Comparison of ENCODE assay signal across 5 fruit fly cellular contexts in the genomic region with DNA sequence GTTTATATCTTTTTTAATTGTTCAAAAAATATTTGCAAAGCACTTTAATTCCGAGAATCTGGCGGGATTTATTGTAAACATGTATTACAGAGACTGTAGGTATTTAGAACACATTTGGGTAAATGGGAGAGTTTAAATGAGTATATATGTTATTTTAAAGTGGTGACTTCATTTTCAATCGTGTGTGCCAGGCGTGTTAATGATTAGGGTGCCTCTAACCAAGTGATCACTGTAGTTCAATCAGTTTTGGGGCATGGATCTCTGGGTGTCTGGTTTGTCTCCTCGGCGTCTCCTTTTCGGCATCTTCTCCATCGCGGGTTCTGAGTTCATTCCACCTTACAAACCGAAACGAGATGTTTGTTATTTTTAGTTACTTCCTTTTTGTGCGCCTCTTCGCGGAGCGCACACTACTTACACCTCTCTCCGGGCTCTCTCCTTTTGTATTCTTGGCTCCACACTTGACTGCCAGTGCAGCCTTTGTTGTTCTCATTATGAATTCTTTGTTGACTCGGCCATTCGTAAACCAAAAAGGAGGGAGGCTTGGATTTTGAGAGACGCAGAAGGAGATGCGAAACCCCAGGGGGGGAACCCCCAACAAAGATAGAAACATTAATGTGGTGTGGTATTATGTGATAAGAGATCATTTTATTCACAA.
TF ChIP-seq lines count a peak whose summit lies in the region.

No protein-coding gene starts in this region.

- no peak for TF ChIP-seq CTCF in whole organism, embryonic (GFP tag; optimal IDR thresholded peaks at IDR 0.05; lab: Kevin White, UChicago)

TF ChIP-seq in whole organism, 6 proteins besides CTCF, POLR2A, EP300 and RAD21:
- TF ChIP-seq CG8478 (optimal IDR thresholded peaks at IDR 0.05; lab: Kevin White, UChicago) (no peak), usp (GFP tag; optimal IDR thresholded peaks at IDR 0.05; lab: Kevin White, UChicago) (no peak), EcR (GFP tag; optimal IDR thresholded peaks at IDR 0.05; lab: Kevin White, UChicago) (peak; percentile 8 to 74), psq (optimal IDR thresholded peaks at IDR 0.05; lab: Kevin White, UChicago) (no peak), pan (optimal IDR thresholded peaks at IDR 0.05; lab: Kevin White, UChicago) (no peak)
TF ChIP-seq in whole organism: peak in this region for 1.

TF ChIP-seq in whole organism, embryonic, 481 proteins besides CTCF, POLR2A, EP300 and RAD21 (continues in another document):
- TF ChIP-seq ftz-f1 (GFP tag; optimal IDR thresholded peaks at IDR 0.05; lab: Kevin White, UChicago): no peak
- no peak for TF ChIP-seq unpg (GFP tag; optimal IDR thresholded peaks at IDR 0.05; lab: Kevin White, UChicago)
- no peak for TF ChIP-seq Ada2b (GFP tag; IDR thresholded peaks at IDR 0.05; lab: Robert Waterston, UW)
- TF ChIP-seq disco-r (GFP tag; optimal IDR thresholded peaks at IDR 0.05; lab: Kevin White, UChicago): no peak
- TF ChIP-seq chm (GFP tag; IDR thresholded peaks at IDR 0.05; lab: Robert Waterston, UW): peak; percentile 44; the same call in 1 of the 2 replicates
- TF ChIP-seq usp (GFP tag; optimal IDR thresholded peaks at IDR 0.05; lab: Kevin White, UChicago): no peak
- TF ChIP-seq CG13894 (tag; optimal IDR thresholded peaks at IDR 0.05; lab: Kevin White, UChicago): no peak
- no peak for TF ChIP-seq CG8765 (GFP tag; IDR thresholded peaks at IDR 0.05; lab: Robert Waterston, UW)
- no peak for TF ChIP-seq CG4707 (GFP tag; optimal IDR thresholded peaks at IDR 0.05; lab: Kevin White, UChicago)
- peak; percentile 65; the same call in 1 of the 3 replicates for TF ChIP-seq CG2199 (GFP tag; IDR thresholded peaks at IDR 0.05; lab: Robert Waterston, UW)
- no peak for TF ChIP-seq CG15479 (GFP tag; optimal IDR thresholded peaks at IDR 0.05; lab: Kevin White, UChicago)
- no peak for TF ChIP-seq CG14965 (GFP tag; optimal IDR thresholded peaks at IDR 0.05; lab: Kevin White, UChicago; ENCODE audit: borderline replicate concordance)
- peak; percentile 44; the same call in 1 of the 2 replicates for TF ChIP-seq crol (GFP tag; IDR thresholded peaks at IDR 0.05; lab: Robert Waterston, UW)
- TF ChIP-seq Elba2 (GFP tag; optimal IDR thresholded peaks at IDR 0.05; lab: Kevin White, UChicago): no peak
- TF ChIP-seq psq (GFP tag; optimal IDR thresholded peaks at IDR 0.05; lab: Kevin White, UChicago): peak; percentile 52
- no peak for TF ChIP-seq CG31224 (GFP tag; IDR thresholded peaks at IDR 0.05; lab: Robert Waterston, UW)
- peak; percentile 67 for TF ChIP-seq Ets65A (GFP tag; lab: Kevin White, UChicago)
- no peak for TF ChIP-seq bowl (GFP tag; IDR thresholded peaks at IDR 0.05; lab: Robert Waterston, UW)
- no peak for TF ChIP-seq gcm2 (GFP tag; optimal IDR thresholded peaks at IDR 0.05; lab: Kevin White, UChicago)

TF ChIP-seq in whole organism, prepupa, 60 proteins besides CTCF, POLR2A, EP300 and RAD21 (continues in another document):
- TF ChIP-seq CG4318 (GFP tag; optimal IDR thresholded peaks at IDR 0.05; lab: Kevin White, UChicago) (no peak), CG3032 (tag; optimal IDR thresholded peaks at IDR 0.05; lab: Kevin White, UChicago) (no peak), achi (GFP tag; optimal IDR thresholded peaks at IDR 0.05; lab: Kevin White, UChicago) (no peak), CG15336 (GFP tag; IDR thresholded peaks at IDR 0.05; lab: Robert Waterston, UW) (no peak), lz (GFP tag; optimal IDR thresholded peaks at IDR 0.05; lab: Kevin White, UChicago) (peak; percentile 32), Sox102F (GFP tag; optimal IDR thresholded peaks at IDR 0.05; lab: Kevin White, UChicago) (peak; percentile 62), CG8632 (GFP tag; optimal IDR thresholded peaks at IDR 0.05; lab: Kevin White, UChicago) (no peak), fd59A (GFP tag; optimal IDR thresholded peaks at IDR 0.05; lab: Kevin White, UChicago) (no peak), cyc (GFP tag; optimal IDR thresholded peaks at IDR 0.05; lab: Kevin White, UChicago) (peak; percentile 40), Eip75B (GFP tag; optimal IDR thresholded peaks at IDR 0.05; lab: Kevin White, UChicago) (no peak), fkh (GFP tag; optimal IDR thresholded peaks at IDR 0.05; lab: Kevin White, UChicago) (peak; percentile 14), Smox (GFP tag; optimal IDR thresholded peaks at IDR 0.05; lab: Kevin White, UChicago) (peak; percentile 29), topi (GFP tag; optimal IDR thresholded peaks at IDR 0.05; lab: Kevin White, UChicago) (peak; percentile 10), dac (GFP tag; optimal IDR thresholded peaks at IDR 0.05; lab: Kevin White, UChicago) (no peak), CG16779 (tag; optimal IDR thresholded peaks at IDR 0.05; lab: Kevin White, UChicago) (no peak), CG11762 (GFP tag; optimal IDR thresholded peaks at IDR 0.05; lab: Kevin White, UChicago; ENCODE audit: insufficient read depth) (no peak), CG32006 (GFP tag; optimal IDR thresholded peaks at IDR 0.05; lab: Kevin White, UChicago) (no peak), pdm3 (GFP tag; optimal IDR thresholded peaks at IDR 0.05; lab: Kevin White, UChicago) (peak; percentile 9), Blimp-1 (GFP tag; optimal IDR thresholded peaks at IDR 0.05; lab: Kevin White, UChicago) (no peak), CG11294 (GFP tag; IDR thresholded peaks at IDR 0.05; lab: Robert Waterston, UW) (no peak), CG1621 (tag; optimal IDR thresholded peaks at IDR 0.05; lab: Kevin White, UChicago) (no peak)

TF ChIP-seq in whole organism, pupa, 21 proteins besides CTCF, POLR2A, EP300 and RAD21:
- TF ChIP-seq D1 (tag; optimal IDR thresholded peaks at IDR 0.05; lab: Kevin White, UChicago): peak; percentile 19
- TF ChIP-seq CG14655 (GFP tag; optimal IDR thresholded peaks at IDR 0.05; lab: Kevin White, UChicago): no peak
- 0 out of 3 replicates have a peak, but pooled peaks have one; percentile 7 for TF ChIP-seq fd96Ca (GFP tag; IDR thresholded peaks at IDR 0.05; lab: Robert Waterston, UW)
- TF ChIP-seq CG8159 (tag; optimal IDR thresholded peaks at IDR 0.05; lab: Kevin White, UChicago): no peak
- TF ChIP-seq CG13204 (GFP tag; optimal IDR thresholded peaks at IDR 0.05; lab: Kevin White, UChicago): peak; percentile 7
- TF ChIP-seq EcR (GFP tag; optimal IDR thresholded peaks at IDR 0.05; lab: Kevin White, UChicago): peak; percentile 97

TF ChIP-seq in whole organism, wandering third instar larva, 38 proteins besides CTCF, POLR2A, EP300 and RAD21:
- TF ChIP-seq Hr83 (GFP tag; optimal IDR thresholded peaks at IDR 0.05; lab: Kevin White, UChicago; ENCODE audit: poor library complexity, severe bottlenecking) (peak; percentile 31), Sp1 (GFP tag; optimal IDR thresholded peaks at IDR 0.05; lab: Kevin White, UChicago) (no peak), fru (GFP tag; optimal IDR thresholded peaks at IDR 0.05; lab: Kevin White, UChicago) (peak; percentile 71), Rel (GFP tag; optimal IDR thresholded peaks at IDR 0.05; lab: Kevin White, UChicago) (peak; percentile 1), Rel (tag; optimal IDR thresholded peaks at IDR 0.05; lab: Kevin White, UChicago) (peak; percentile 96), woc (GFP tag; optimal IDR thresholded peaks at IDR 0.05; lab: Kevin White, UChicago) (peak; percentile 15), rgr (GFP tag; optimal IDR thresholded peaks at IDR 0.05; lab: Kevin White, UChicago) (peak; percentile 21), Dfd (GFP tag; optimal IDR thresholded peaks at IDR 0.05; lab: Kevin White, UChicago) (no peak), jim (GFP tag; optimal IDR thresholded peaks at IDR 0.05; lab: Kevin White, UChicago) (peak; percentile 83), Hnf4 (GFP tag; optimal IDR thresholded peaks at IDR 0.05; lab: Kevin White, UChicago) (peak; percentile 41), h (GFP tag; optimal IDR thresholded peaks at IDR 0.05; lab: Kevin White, UChicago) (peak; percentile 43), psq (GFP tag; optimal IDR thresholded peaks at IDR 0.05; lab: Kevin White, UChicago) (peak; percentile 99), dl (GFP tag; optimal IDR thresholded peaks at IDR 0.05; lab: Kevin White, UChicago; ENCODE audit: insufficient read depth in 1 of 2, partially characterized antibody in 2 of 2) (peak; percentile 51 to 57), br (GFP tag; optimal IDR thresholded peaks at IDR 0.05; lab: Kevin White, UChicago) (peak; percentile 3), Dif (GFP tag; optimal IDR thresholded peaks at IDR 0.05; lab: Kevin White, UChicago; ENCODE audit: partially characterized antibody) (peak; percentile 56), tai (GFP tag; optimal IDR thresholded peaks at IDR 0.05; lab: Kevin White, UChicago) (peak; percentile 66), sage (GFP tag; optimal IDR thresholded peaks at IDR 0.05; lab: Kevin White, UChicago) (peak; percentile 61), Jra (GFP tag; optimal IDR thresholded peaks at IDR 0.05; lab: Kevin White, UChicago) (peak; percentile 59), Mio (GFP tag; optimal IDR thresholded peaks at IDR 0.05; lab: Kevin White, UChicago) (no peak), dsf (GFP tag; optimal IDR thresholded peaks at IDR 0.05; lab: Kevin White, UChicago; ENCODE audit: borderline replicate concordance) (no peak), dmrt93B (GFP tag; optimal IDR thresholded peaks at IDR 0.05; lab: Kevin White, UChicago) (no peak), foxo (GFP tag; optimal IDR thresholded peaks at IDR 0.05; lab: Kevin White, UChicago) (peak in 1 of 2 experiments; percentile 10), HLH106 (tag; optimal IDR thresholded peaks at IDR 0.05; lab: Kevin White, UChicago) (no peak)
